Fruit fly (Drosophila melanogaster) whole organism, wandering third instar larva: ENCODE measurements around the gene sll.
A peak's percentile ranks its signal among the peaks of the same experiment; 100 is the strongest.

Experiments used
- CG9705 ChIP-seq: fragments of 200-800 bp; sonication (Bioruptor generic); optimal IDR thresholded peaks from 2 replicates; lab custom pipeline; 2018; ENCODE audit warnings: missing biosample characterization, mild to moderate bottlenecking, missing genetic modification characterization
- Dfd ChIP-seq: fragments of >200 bp; optimal IDR thresholded peaks from 2 replicates; lab custom pipeline; 2017; ENCODE audit warnings: missing biosample characterization, missing genetic modification characterization
- Dif ChIP-seq: fragments of 200-275, 200-300 bp; sonication (Bioruptor generic); optimal IDR thresholded peaks from 2 replicates; lab custom pipeline; 2018; ENCODE audit warnings: missing biosample characterization, missing genetic modification characterization; ENCODE audit not compliant: partially characterized antibody
- HLH106 ChIP-seq: fragments of 200-800 bp; optimal IDR thresholded peaks from 3 replicates; lab custom pipeline; 2019; ENCODE audit warnings: missing biosample characterization, mild to moderate bottlenecking, missing genetic modification characterization, moderate library complexity
- Hnf4 ChIP-seq: fragments of 200-800 bp; sonication (Bioruptor generic); optimal IDR thresholded peaks from 2 replicates; lab custom pipeline; 2016; ENCODE audit warnings: missing biosample characterization, mild to moderate bottlenecking, missing genetic modification characterization
- Hr78 ChIP-seq: fragments of >200 bp; optimal IDR thresholded peaks from 2 replicates; lab custom pipeline; 2017; ENCODE audit warnings: missing biosample characterization, missing genetic modification characterization
- Jra ChIP-seq: sonication (Bioruptor generic); optimal IDR thresholded peaks from 2 replicates; lab custom pipeline; 2016; ENCODE audit warnings: missing biosample characterization, missing genetic modification characterization
- Mio ChIP-seq: sonication (Bioruptor generic); optimal IDR thresholded peaks from 2 replicates; lab custom pipeline; 2016; ENCODE audit warnings: missing biosample characterization, missing genetic modification characterization
- N ChIP-seq: fragments of >200 bp; optimal IDR thresholded peaks from 2 replicates; lab custom pipeline; 2018; ENCODE audit warnings: missing biosample characterization, missing external identifiers, missing genetic modification characterization
- OdsH ChIP-seq: fragments of 200-800 bp; sonication (Bioruptor generic); optimal IDR thresholded peaks from 2 replicates; lab custom pipeline; 2016; ENCODE audit warnings: missing biosample characterization, mild to moderate bottlenecking, missing genetic modification characterization
- Rel ChIP-seq, 2 experiments: fragments of 200-800 bp; sonication (Bioruptor generic) in 1 of 2; optimal IDR thresholded peaks; 2 replicates in 1 of 2; 3 replicates in 1 of 2; lab custom pipeline; 2016 to 2019; ENCODE audit warnings: mild to moderate bottlenecking in 2 of 2, missing biosample characterization in 2 of 2, missing genetic modification characterization in 2 of 2, moderate library complexity in 1 of 2
- Sp1 ChIP-seq: fragments of 200-800 bp; sonication (Bioruptor generic); optimal IDR thresholded peaks from 3 replicates; lab custom pipeline; 2019; ENCODE audit warnings: missing biosample characterization, mild to moderate bottlenecking, missing genetic modification characterization, moderate library complexity
- Vsx2 ChIP-seq: fragments of 200-300, 225-300 bp; sonication (Bioruptor generic); optimal IDR thresholded peaks from 2 replicates; lab custom pipeline; 2018; ENCODE audit warnings: missing biosample characterization, missing genetic modification characterization; ENCODE audit not compliant: partially characterized antibody
- br ChIP-seq: fragments of 200-800 bp; sonication (Bioruptor generic); optimal IDR thresholded peaks from 2 replicates; lab custom pipeline; 2016; ENCODE audit warnings: missing biosample characterization, missing genetic modification characterization
- brk ChIP-seq: fragments of 200-800 bp; sonication (Bioruptor generic); optimal IDR thresholded peaks from 2 replicates; lab custom pipeline; 2016; ENCODE audit warnings: missing biosample characterization, mild to moderate bottlenecking, missing genetic modification characterization
- dl ChIP-seq, 2 experiments: fragments of 175-275, 200-275 bp in 1 of 2; fragments of 200-275 bp in 1 of 2; sonication (Bioruptor generic); optimal IDR thresholded peaks; lab custom pipeline; 2018; ENCODE audit warnings: mild to moderate bottlenecking in 2 of 2, missing biosample characterization in 2 of 2, missing genetic modification characterization in 2 of 2, moderate library complexity in 2 of 2; ENCODE audit not compliant: partially characterized antibody in 2 of 2, insufficient read depth in 1 of 2
- dsf ChIP-seq: sonication (Bioruptor generic); optimal IDR thresholded peaks from 2 replicates; lab custom pipeline; 2016; ENCODE audit warnings: missing biosample characterization, missing genetic modification characterization, borderline replicate concordance
- ey ChIP-seq: fragments of 200-800 bp; sonication (Bioruptor generic); optimal IDR thresholded peaks from 2 replicates; lab custom pipeline; 2016; ENCODE audit warnings: missing biosample characterization, missing genetic modification characterization
- foxo ChIP-seq, 2 experiments: fragments of 200-800 bp; sonication (Bioruptor generic); optimal IDR thresholded peaks; 2 replicates in 1 of 2; 3 replicates in 1 of 2; lab custom pipeline; 2016 to 2017; ENCODE audit warnings: missing biosample characterization in 2 of 2, missing genetic modification characterization in 2 of 2
- fru ChIP-seq: fragments of 200-800 bp; sonication (Bioruptor generic); optimal IDR thresholded peaks from 3 replicates; lab custom pipeline; 2016; ENCODE audit warnings: missing biosample characterization, mild to moderate bottlenecking, missing genetic modification characterization
- h ChIP-seq: fragments of 200-800 bp; sonication (Bioruptor generic); optimal IDR thresholded peaks from 3 replicates; lab custom pipeline; 2016; ENCODE audit warnings: missing biosample characterization, mild to moderate bottlenecking, missing genetic modification characterization
- jim ChIP-seq: fragments of 175-275, 200-325 bp; sonication (Bioruptor generic); optimal IDR thresholded peaks from 2 replicates; lab custom pipeline; 2016; ENCODE audit warnings: missing biosample characterization, mild to moderate bottlenecking, missing genetic modification characterization
- lola ChIP-seq: fragments of >200 bp; optimal IDR thresholded peaks from 2 replicates; lab custom pipeline; 2017; ENCODE audit warnings: missing biosample characterization, missing genetic modification characterization
- pan ChIP-seq: fragments of >200 bp; optimal IDR thresholded peaks from 2 replicates; lab custom pipeline; 2017
- psq ChIP-seq: fragments of 200-800 bp; sonication (Bioruptor generic); optimal IDR thresholded peaks from 3 replicates; lab custom pipeline; 2017; ENCODE audit warnings: missing biosample characterization, mild to moderate bottlenecking, missing genetic modification characterization, moderate library complexity
- rgr ChIP-seq: fragments of 200-800 bp; sonication (Bioruptor generic); optimal IDR thresholded peaks from 3 replicates; lab custom pipeline; 2016; ENCODE audit warnings: missing biosample characterization, mild to moderate bottlenecking, missing genetic modification characterization
- sage ChIP-seq: fragments of 200-800 bp; sonication (Bioruptor generic); optimal IDR thresholded peaks from 2 replicates; lab custom pipeline; 2016; ENCODE audit warnings: missing biosample characterization, mild to moderate bottlenecking, missing genetic modification characterization
- tai ChIP-seq: sonication (Bioruptor generic); optimal IDR thresholded peaks from 2 replicates; lab custom pipeline; 2016; ENCODE audit warnings: missing biosample characterization, missing genetic modification characterization
- woc ChIP-seq: sonication (Bioruptor generic); optimal IDR thresholded peaks from 2 replicates; lab custom pipeline; 2016; ENCODE audit warnings: missing biosample characterization, mild to moderate bottlenecking, missing genetic modification characterization

Gene sll

dm6 chr3R:17566619-17567489 is 39.1 kb upstream of the sll start:
- peak; percentile 85 for TF ChIP-seq Dfd
- no peak for TF ChIP-seq jim

DNA sequence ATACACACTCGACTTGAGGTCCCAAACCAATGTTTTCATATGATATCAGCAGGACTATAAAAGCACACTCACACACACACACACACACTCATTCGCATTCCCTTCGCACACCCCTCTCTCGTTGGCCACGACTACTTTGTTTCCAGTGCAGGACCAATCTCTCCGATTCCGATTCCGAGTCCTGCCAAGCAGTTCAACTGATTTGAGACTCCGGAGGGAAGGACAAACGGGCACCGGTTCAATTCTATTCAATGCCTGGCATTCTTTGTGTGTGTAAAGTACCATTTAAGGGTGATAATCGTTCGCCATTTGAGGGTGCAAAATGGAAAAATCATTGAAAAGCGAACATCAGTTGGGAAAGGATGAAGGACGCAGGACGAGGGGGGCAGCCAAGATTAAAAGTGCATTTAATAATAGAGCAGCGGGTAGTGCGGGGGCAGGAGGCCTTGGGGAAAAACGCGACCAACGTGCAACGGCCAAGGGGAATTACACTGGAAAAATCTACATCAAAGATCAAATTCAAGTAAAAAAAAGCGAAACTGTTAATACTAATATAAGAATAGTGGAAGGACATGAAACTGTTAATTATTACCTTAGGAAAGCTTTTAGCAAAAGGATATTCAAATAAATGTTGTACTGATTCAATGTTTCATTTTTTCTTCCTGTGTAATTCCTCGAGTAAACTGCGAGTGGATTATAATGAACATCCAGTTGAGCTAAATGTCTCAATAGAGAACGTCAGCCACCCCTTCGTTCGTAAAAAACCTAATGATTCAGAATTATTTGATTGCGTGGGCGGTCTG is 22.0 kb upstream of the sll start:
- TF ChIP-seq OdsH (peak; percentile 22), Vsx2 (GFP tag; lab: Kevin White, UChicago) (no peak), h (GFP tag; lab: Kevin White, UChicago) (peak; percentile 44), Mio (GFP tag; lab: Kevin White, UChicago) (no peak), ey (peak; percentile 29), woc (GFP tag; lab: Kevin White, UChicago) (no peak), br (GFP tag; lab: Kevin White, UChicago) (peak; percentile 12), Sp1 (GFP tag; lab: Kevin White, UChicago) (peak; percentile 52), HLH106 (tag; lab: Kevin White, UChicago) (peak; percentile 53), foxo (GFP tag; optimal IDR thresholded peaks at IDR 0.05; lab: Kevin White, UChicago) (peak in 1 of 2 experiments; percentile 57), Dfd (peak; percentile 23), rgr (peak; percentile 23), fru (GFP tag; lab: Kevin White, UChicago) (peak; percentile 40)
- TF ChIP-seq, all 38 proteins: peak for 10

dm6 chr3R:17588805-17589204 is 17.1 kb upstream of the sll start:
- no peak for TF ChIP-seq woc (GFP tag; lab: Kevin White, UChicago)
- TF ChIP-seq brk (GFP tag; lab: Kevin White, UChicago) = no peak
- TF ChIP-seq pan (lab: Kevin White, UChicago) = no peak
- TF ChIP-seq Mio (GFP tag; lab: Kevin White, UChicago) = no peak
- no peak for TF ChIP-seq sage (GFP tag; lab: Kevin White, UChicago)
- no peak for TF ChIP-seq Sp1 (GFP tag; lab: Kevin White, UChicago)
- TF ChIP-seq Jra (GFP tag; lab: Kevin White, UChicago) = no peak
- no peak for TF ChIP-seq dsf
- TF ChIP-seq Rel (GFP tag; optimal IDR thresholded peaks at IDR 0.05; lab: Kevin White, UChicago) = no peak
- TF ChIP-seq Rel (tag; optimal IDR thresholded peaks at IDR 0.05; lab: Kevin White, UChicago) = no peak
- no peak for TF ChIP-seq HLH106 (tag; lab: Kevin White, UChicago)
- TF ChIP-seq Hnf4 (GFP tag; lab: Kevin White, UChicago) = no peak
- TF ChIP-seq foxo (GFP tag; optimal IDR thresholded peaks at IDR 0.05; lab: Kevin White, UChicago) = no peak
- TF ChIP-seq Dfd = no peak
- no peak for TF ChIP-seq rgr

- TF ChIP-seq woc (GFP tag; lab: Kevin White, UChicago) (no peak), fru (GFP tag; lab: Kevin White, UChicago) (no peak), Mio (GFP tag; lab: Kevin White, UChicago) (no peak), Hnf4 (GFP tag; lab: Kevin White, UChicago) (no peak), N (GFP tag; lab: Kevin White, UChicago) (no peak), OdsH (no peak), CG9705 (GFP tag; lab: Kevin White, UChicago) (no peak), tai (no peak), Jra (GFP tag; lab: Kevin White, UChicago) (no peak), dsf (no peak)
- TF ChIP-seq, all 38 proteins: peak for 0
Observed at dm6 chr3R:17591831-17592230, 14.1 kb upstream of the sll start.

DNA sequence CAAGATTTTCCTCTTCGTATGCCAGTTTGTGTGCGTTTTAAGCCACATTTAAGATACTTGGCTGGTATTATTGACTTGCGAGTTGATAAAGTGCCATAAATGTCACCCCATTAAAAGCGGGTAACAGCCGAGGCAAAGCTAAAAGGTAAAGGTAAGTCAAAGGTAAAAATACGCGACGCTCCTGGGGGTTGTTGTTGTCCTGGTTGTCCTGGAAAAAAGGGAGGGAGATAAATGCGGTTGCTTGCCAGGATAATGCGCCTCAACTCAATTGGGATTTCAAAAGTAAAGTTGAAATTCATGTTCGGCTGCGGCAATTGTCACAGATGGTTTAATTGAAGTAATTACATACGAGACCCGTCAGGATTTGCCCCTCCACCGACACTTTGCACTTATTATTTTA is 12.4 kb upstream of the sll start:
- TF ChIP-seq sage (GFP tag; lab: Kevin White, UChicago) (no peak), Dif (GFP tag; lab: Kevin White, UChicago) (no peak), brk (GFP tag; lab: Kevin White, UChicago) (no peak), woc (GFP tag; lab: Kevin White, UChicago) (no peak), Hr78 (GFP tag; lab: Kevin White, UChicago) (no peak), dsf (no peak), lola (GFP tag; lab: Kevin White, UChicago) (no peak), Sp1 (GFP tag; lab: Kevin White, UChicago) (no peak), psq (no peak), N (GFP tag; lab: Kevin White, UChicago) (no peak), foxo (GFP tag; optimal IDR thresholded peaks at IDR 0.05; lab: Kevin White, UChicago) (no peak), Mio (GFP tag; lab: Kevin White, UChicago) (no peak), dl (GFP tag; optimal IDR thresholded peaks at IDR 0.05; lab: Kevin White, UChicago; ENCODE audit: insufficient read depth in 1 of 2, partially characterized antibody in 2 of 2) (no peak), Hnf4 (GFP tag; lab: Kevin White, UChicago) (no peak), pan (lab: Kevin White, UChicago) (no peak), HLH106 (tag; lab: Kevin White, UChicago) (no peak), CG9705 (GFP tag; lab: Kevin White, UChicago) (no peak), fru (GFP tag; lab: Kevin White, UChicago) (no peak)
